Worm (Caenorhabditis elegans): ENCODE measurements around the gene hil-4.
"Not testable (repeated sequence)": the region's sequence is repeated elsewhere in the genome, so short reads cannot be mapped to it uniquely, and the experiment has no call there.

The hil-4 gene

DNA sequence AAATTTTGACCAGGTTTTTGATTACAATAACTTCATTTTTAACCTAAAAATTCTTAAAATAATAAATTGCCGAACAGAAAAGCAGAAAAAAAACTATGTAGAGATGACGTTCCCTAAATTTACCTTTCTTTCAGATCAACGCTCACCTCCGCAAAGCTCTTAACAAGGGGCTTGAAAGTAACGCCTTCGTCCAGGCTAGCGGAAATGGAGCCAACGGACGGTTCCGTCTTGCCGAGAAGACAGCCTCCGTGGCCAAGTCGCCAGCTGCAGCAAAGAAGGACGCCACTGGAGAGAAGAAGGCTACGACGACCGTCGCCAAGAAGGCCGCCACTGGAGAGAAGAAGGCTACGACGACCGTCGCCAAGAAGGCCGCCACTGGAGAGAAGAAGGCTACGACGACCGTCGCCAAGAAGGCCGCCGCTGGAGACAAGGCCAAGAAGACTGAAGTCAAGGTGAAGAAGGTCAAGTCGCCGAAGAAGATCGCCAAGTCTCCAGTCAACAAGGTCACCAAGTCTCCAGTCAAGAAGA lies 635 bp downstream of the hil-4 start:
- TF ChIP-seq ZK546.5 (tag; optimal IDR thresholded peaks at IDR 0.05): no peak
- TF ChIP-seq mbf-1 (tag; optimal IDR thresholded peaks at IDR 0.05): no peak
- TF ChIP-seq nhr-6 (tag; optimal IDR thresholded peaks at IDR 0.05): no peak
- peak; percentile 0 for TF ChIP-seq Y55F3AM.14 (GFP tag; optimal IDR thresholded peaks at IDR 0.05)

DNA sequence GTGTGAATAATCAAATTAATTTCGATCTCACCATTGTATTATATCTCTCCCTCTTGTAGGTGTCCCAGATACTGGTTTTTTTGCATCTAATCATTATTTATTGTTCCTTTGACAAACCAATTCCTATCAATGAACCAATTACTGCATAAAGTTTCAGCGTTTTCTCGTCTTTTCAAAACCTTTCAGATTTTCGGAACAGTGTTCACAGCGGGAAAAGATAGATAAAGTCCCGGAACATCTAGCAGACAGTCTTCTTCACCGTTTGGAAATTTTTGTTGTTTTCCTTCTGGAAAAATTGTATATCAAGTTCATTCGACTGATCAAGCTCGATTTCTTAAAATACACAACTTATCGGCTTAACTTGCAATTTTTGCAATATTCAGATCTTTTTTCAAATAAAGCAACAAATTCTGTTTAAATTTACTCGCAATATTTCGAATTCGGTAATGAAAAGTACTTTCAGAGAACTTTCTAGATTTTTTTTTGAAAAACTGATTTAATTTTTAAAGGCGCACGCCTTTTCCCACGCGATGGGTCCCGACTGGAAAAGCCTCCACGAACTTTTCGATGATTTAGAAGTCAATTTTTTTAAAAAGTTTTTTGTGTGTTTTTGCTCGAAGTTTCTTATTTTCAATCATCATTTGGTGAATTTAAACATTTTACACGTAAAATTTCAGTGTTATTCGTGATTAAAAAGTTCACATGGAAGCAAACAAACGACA lies 1.4 kb downstream of the hil-4 start, which contains the start of gene pgl-3:
Gene pgl-3 (plus strand): TSS at position 672 of the 722 bp plus-strand sequence.
- TF ChIP-seq aly-2 (tag; optimal IDR thresholded peaks at IDR 0.05): no peak
- TF ChIP-seq unc-62 (GFP tag; optimal IDR thresholded peaks at IDR 0.05): no peak
- no peak for TF ChIP-seq nhr-21 (tag; optimal IDR thresholded peaks at IDR 0.05)
- TF ChIP-seq blmp-1 (tag; optimal IDR thresholded peaks at IDR 0.05; ENCODE audit: insufficient read depth): no peak
- no peak for TF ChIP-seq C34F6.9 (tag; optimal IDR thresholded peaks at IDR 0.05)
- TF ChIP-seq dmd-4 (tag; optimal IDR thresholded peaks at IDR 0.05): no peak
- no peak for TF ChIP-seq sem-4 (tag; optimal IDR thresholded peaks at IDR 0.05)

DNA sequence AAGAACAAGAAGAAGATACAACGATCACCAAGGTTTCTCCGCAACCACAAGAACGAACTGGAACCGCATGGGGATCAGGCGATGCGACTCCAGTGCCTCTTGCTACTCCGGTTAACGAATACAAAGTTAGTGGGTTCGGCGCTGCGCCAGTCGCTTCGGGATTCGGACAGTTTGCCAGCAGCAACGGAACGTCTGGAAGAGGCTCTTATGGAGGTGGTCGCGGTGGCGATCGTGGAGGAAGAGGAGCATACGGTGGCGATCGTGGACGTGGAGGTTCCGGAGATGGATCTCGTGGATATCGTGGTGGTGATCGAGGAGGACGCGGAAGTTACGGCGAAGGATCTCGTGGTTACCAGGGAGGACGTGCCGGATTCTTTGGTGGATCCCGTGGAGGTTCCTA lies 3.9 kb downstream of the hil-4 start:
- no peak for TF ChIP-seq ceh-16 (tag; optimal IDR thresholded peaks at IDR 0.05)
- TF ChIP-seq lin-39 (tag; optimal IDR thresholded peaks at IDR 0.05): no peak
- no peak for TF ChIP-seq peb-1 (tag; optimal IDR thresholded peaks at IDR 0.05)
- no peak for TF ChIP-seq nhr-12 (tag; optimal IDR thresholded peaks at IDR 0.05)
- TF ChIP-seq ceh-82 (tag; optimal IDR thresholded peaks at IDR 0.05): no peak
- no peak for TF ChIP-seq mbf-1 (tag; optimal IDR thresholded peaks at IDR 0.05)
- no peak for TF ChIP-seq sem-4 (tag; optimal IDR thresholded peaks at IDR 0.05)
- no peak for TF ChIP-seq nhr-129 (tag; optimal IDR thresholded peaks at IDR 0.05)
- TF ChIP-seq unc-62 (GFP tag; optimal IDR thresholded peaks at IDR 0.05): no peak
- TF ChIP-seq mab-5 (tag; optimal IDR thresholded peaks at IDR 0.05): no peak
- no peak for TF ChIP-seq nhr-6 (tag; optimal IDR thresholded peaks at IDR 0.05)
- no peak for TF ChIP-seq nhr-25 (tag; optimal IDR thresholded peaks at IDR 0.05)
- no peak for TF ChIP-seq nhr-77 (tag; optimal IDR thresholded peaks at IDR 0.05)
- TF ChIP-seq F13H6.1 (tag; optimal IDR thresholded peaks at IDR 0.05): no peak
- no peak for TF ChIP-seq blmp-1 (tag; optimal IDR thresholded peaks at IDR 0.05; ENCODE audit: insufficient read depth)
- TF ChIP-seq dmd-4 (tag; optimal IDR thresholded peaks at IDR 0.05): no peak
- TF ChIP-seq nhr-23 (tag; optimal IDR thresholded peaks at IDR 0.05): no peak
- TF ChIP-seq alr-1 (tag; optimal IDR thresholded peaks at IDR 0.05): no peak
- no peak for TF ChIP-seq fos-1 (tag; optimal IDR thresholded peaks at IDR 0.05)

DNA sequence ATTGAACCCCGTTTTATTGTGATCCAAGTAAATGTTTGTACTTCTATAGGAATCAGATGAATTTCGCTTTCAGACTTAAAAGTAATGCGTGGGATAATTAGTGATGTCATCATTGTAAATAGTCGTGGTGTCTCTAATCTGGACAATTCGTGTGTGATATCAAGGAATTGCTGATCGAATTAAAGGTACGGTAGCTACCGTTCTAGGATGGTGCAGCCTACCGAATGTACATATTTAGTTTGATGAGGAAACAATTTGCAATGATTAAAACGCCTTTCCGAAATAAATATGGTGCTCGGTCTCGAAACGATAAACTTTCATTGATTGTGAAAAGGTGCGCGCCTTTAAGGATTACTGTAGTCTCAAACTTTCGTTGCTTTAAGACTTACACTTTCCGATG lies 4.4 kb downstream of the hil-4 start:
- no peak for TF ChIP-seq C34F6.9 (tag; optimal IDR thresholded peaks at IDR 0.05)
- TF ChIP-seq mab-5 (tag; optimal IDR thresholded peaks at IDR 0.05): no peak
- TF ChIP-seq skn-1 (tag; optimal IDR thresholded peaks at IDR 0.05): no peak
- no peak for TF ChIP-seq mbf-1 (tag; optimal IDR thresholded peaks at IDR 0.05)
- TF ChIP-seq nhr-11 (tag; optimal IDR thresholded peaks at IDR 0.05): no peak
- no peak for TF ChIP-seq aly-2 (tag; optimal IDR thresholded peaks at IDR 0.05)
- TF ChIP-seq nhr-10 (tag; optimal IDR thresholded peaks at IDR 0.05): no peak
- no peak for TF ChIP-seq lsy-2 (tag; optimal IDR thresholded peaks at IDR 0.05)
- TF ChIP-seq nhr-129 (tag; optimal IDR thresholded peaks at IDR 0.05): no peak
- no peak for TF ChIP-seq sma-3 (GFP tag; optimal IDR thresholded peaks at IDR 0.05)
- TF ChIP-seq crh-2 (tag; optimal IDR thresholded peaks at IDR 0.05): no peak
- TF ChIP-seq ZK546.5 (tag; optimal IDR thresholded peaks at IDR 0.05): no peak
- TF ChIP-seq nhr-23 (tag; optimal IDR thresholded peaks at IDR 0.05): no peak
- no peak for TF ChIP-seq R02D3.7 (tag; optimal IDR thresholded peaks at IDR 0.05)
- no peak for TF ChIP-seq lin-11 (tag; optimal IDR thresholded peaks at IDR 0.05)
- no peak for TF ChIP-seq gmeb-1 (tag; optimal IDR thresholded peaks at IDR 0.05)
- TF ChIP-seq unc-39 (tag; optimal IDR thresholded peaks at IDR 0.05): no peak

DNA sequence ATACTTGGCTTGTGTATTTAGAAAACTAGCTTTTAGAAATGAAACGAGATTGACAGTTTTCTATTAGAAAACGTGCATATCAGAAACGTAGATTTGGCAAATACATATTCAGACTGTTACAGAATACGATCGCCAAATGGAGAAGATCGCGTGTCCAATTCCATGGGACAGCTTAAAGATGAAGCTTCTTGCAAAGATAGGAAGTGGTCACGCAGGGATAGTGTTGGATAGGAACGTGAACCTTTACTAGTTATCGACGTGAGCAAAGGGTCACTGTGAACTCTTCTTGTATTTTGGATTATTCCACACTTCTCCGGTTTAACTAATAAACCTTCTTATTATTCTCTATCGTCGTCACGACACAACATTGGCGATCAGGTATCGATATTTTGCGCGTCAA lies 6.6 kb downstream of the hil-4 start, which contains the start of gene bgnt-1.4:
Gene bgnt-1.4 (plus strand): TSS at position 301 of the 400 bp plus-strand sequence.
- not testable (repeated sequence) for TF ChIP-seq Y55F3AM.14 (GFP tag; optimal IDR thresholded peaks at IDR 0.05); sma-9 (GFP tag; optimal IDR thresholded peaks at IDR 0.05); sma-9 (tag; optimal IDR thresholded peaks at IDR 0.05); crh-2 (tag; optimal IDR thresholded peaks at IDR 0.05)
